Fruit fly (Drosophila melanogaster): Measurements from ENCODE around the gene Gtpx.

dm6 chr3L:3300345-3300744 is 25.7 kb upstream of the Gtpx start:
- TF ChIP-seq CG11617 (GFP tag; optimal IDR thresholded peaks at IDR 0.05) (no peak), Hr96 (GFP tag; optimal IDR thresholded peaks at IDR 0.05) (no peak), bab1 (GFP tag; optimal IDR thresholded peaks at IDR 0.05) (no peak), Mnt (GFP tag; optimal IDR thresholded peaks at IDR 0.05) (no peak), CG7045 (GFP tag; optimal IDR thresholded peaks at IDR 0.05) (no peak), toe (GFP tag; optimal IDR thresholded peaks at IDR 0.05) (no peak), kay (GFP tag; ENCODE audit: borderline replicate concordance) (no peak)

All from whole organism, adult.